Worm (Caenorhabditis elegans) whole organism, L1 larva: Measurements from ENCODE around the gene tpp-2.

Experiments used
- C04F5.9 ChIP-seq: sonication (generic microtip); optimal IDR thresholded peaks from 2 replicates; lab custom pipeline; 2016; ENCODE audit warnings: missing genetic modification characterization, missing compliant biosample characterization
- C16A3.4 ChIP-seq: fragments of 150-350 bp; optimal IDR thresholded peaks from 2 replicates; lab custom pipeline; 2014; ENCODE audit warnings: missing biosample characterization, missing genetic modification characterization
- C34B4.2 ChIP-seq: sonication (generic microtip); optimal IDR thresholded peaks from 2 replicates; lab custom pipeline; 2017; ENCODE audit warnings: mild to moderate bottlenecking, missing genetic modification characterization, missing compliant biosample characterization
- Y116A8C.19 ChIP-seq: sonication (generic microtip); optimal IDR thresholded peaks from 2 replicates; lab custom pipeline; 2016; ENCODE audit warnings: missing compliant biosample characterization, missing genetic modification characterization, borderline replicate concordance
- blmp-1 ChIP-seq: fragments of 150-350 bp; optimal IDR thresholded peaks from 2 replicates; lab custom pipeline; 2014; ENCODE audit warnings: missing biosample characterization, missing genetic modification characterization
- ceh-63 ChIP-seq: fragments of 200-800 bp; sonication (Bioruptor generic); optimal IDR thresholded peaks from 2 replicates; lab custom pipeline; 2018; ENCODE audit warnings: mild to moderate bottlenecking, missing genetic modification characterization, missing compliant biosample characterization
- ceh-90 ChIP-seq: sonication (generic microtip); optimal IDR thresholded peaks from 2 replicates; lab custom pipeline; 2016; ENCODE audit warnings: missing genetic modification characterization, missing compliant biosample characterization
- efl-1 ChIP-seq, 4 experiments: fragments of 150-350 bp; optimal IDR thresholded peaks in 3 of 4; peaks in 1 of 4; 1 replicate in 1 of 4; 2 replicates in 3 of 4; lab custom pipeline; 2014; ENCODE audit warnings: missing biosample characterization in 2 of 4, missing genetic modification characterization in 2 of 4, missing genetic modification reagents in 2 of 4
- egl-13 ChIP-seq: sonication (generic microtip); optimal IDR thresholded peaks from 2 replicates; lab custom pipeline; 2016; ENCODE audit warnings: missing genotype, missing genetic modification reagents, missing genetic modification characterization, missing compliant biosample characterization
- elt-2 ChIP-seq: sonication (generic microtip); optimal IDR thresholded peaks from 2 replicates; lab custom pipeline; 2016; ENCODE audit warnings: missing genetic modification characterization, mild to moderate bottlenecking, inconsistent platforms, missing compliant biosample characterization, missing genetic modification reagents
- ets-5 ChIP-seq: fragments of 200-800 bp; sonication (Bioruptor generic); IDR thresholded peaks from 2 replicates; pipeline ENCODE4 v1.3.6; 2022; ENCODE audit warnings: missing genetic modification characterization, missing compliant biosample characterization
- fkh-8 ChIP-seq: sonication (generic microtip); optimal IDR thresholded peaks from 2 replicates; lab custom pipeline; 2016; ENCODE audit warnings: mild to moderate bottlenecking, missing genetic modification characterization, missing compliant biosample characterization
- grh-1 ChIP-seq: fragments of 200-800 bp; sonication (Bioruptor generic); IDR thresholded peaks from 2 replicates; pipeline ENCODE4 v1.3.6; 2022; ENCODE audit warnings: missing genetic modification reagents, missing genetic modification characterization, missing compliant biosample characterization
- hlh-4 ChIP-seq: sonication (generic microtip); optimal IDR thresholded peaks from 2 replicates; lab custom pipeline; 2016; ENCODE audit warnings: mild to moderate bottlenecking, missing genetic modification characterization, missing compliant biosample characterization
- isw-1 ChIP-seq: fragments of 200-800 bp; sonication (Bioruptor generic); IDR thresholded peaks from 2 replicates; pipeline ENCODE4 v1.3.6; 2022; ENCODE audit warnings: missing genetic modification characterization, missing compliant biosample characterization
- lin-13 ChIP-seq: fragments of 150-350 bp; optimal IDR thresholded peaks from 2 replicates; lab custom pipeline; 2014; ENCODE audit warnings: missing biosample characterization, missing genetic modification reagents, missing genetic modification characterization
- mdl-1 ChIP-seq, 2 experiments: fragments of 150-350 bp; optimal IDR thresholded peaks; 2 replicates each; lab custom pipeline; 2014 to 2017; ENCODE audit warnings: missing biosample characterization in 2 of 2, missing genetic modification characterization in 2 of 2, inconsistent platforms in 1 of 2
- mef-2 ChIP-seq: fragments of 150-350 bp; optimal IDR thresholded peaks from 2 replicates; lab custom pipeline; 2014; ENCODE audit warnings: missing biosample characterization, missing genetic modification characterization
- mep-1 ChIP-seq: fragments of 150-350 bp; optimal IDR thresholded peaks from 2 replicates; lab custom pipeline; 2014; ENCODE audit warnings: missing biosample characterization, missing genetic modification characterization
- nhr-12 ChIP-seq: sonication (generic microtip); optimal IDR thresholded peaks from 2 replicates; lab custom pipeline; 2017; ENCODE audit warnings: missing biosample characterization, missing genetic modification characterization
- nhr-20 ChIP-seq: sonication (generic microtip); optimal IDR thresholded peaks from 2 replicates; lab custom pipeline; 2016; ENCODE audit warnings: mild to moderate bottlenecking, missing genetic modification characterization, missing compliant biosample characterization
- nhr-28 ChIP-seq: fragments of 150-350 bp; optimal IDR thresholded peaks from 2 replicates; lab custom pipeline; 2014; ENCODE audit warnings: missing biosample characterization, missing genetic modification characterization
- nhr-85 ChIP-seq: sonication (generic microtip); peaks from one replicate; lab custom pipeline; 2016; ENCODE audit warnings: missing genetic modification characterization, inconsistent platforms, missing compliant biosample characterization
- pax-3 ChIP-seq: fragments of 200-800 bp; sonication (Bioruptor generic); optimal IDR thresholded peaks from 2 replicates; lab custom pipeline; 2018; ENCODE audit warnings: mild to moderate bottlenecking, missing genetic modification characterization, moderate library complexity, missing compliant biosample characterization
- snpc-4 ChIP-seq: fragments of 150-350 bp; optimal IDR thresholded peaks from 2 replicates; lab custom pipeline; 2014; ENCODE audit warnings: missing biosample characterization, missing genetic modification characterization
- swsn-7 ChIP-seq: sonication (generic microtip); optimal IDR thresholded peaks from 2 replicates; lab custom pipeline; 2016; ENCODE audit warnings: missing genetic modification characterization, missing compliant biosample characterization
- tbx-2 ChIP-seq: sonication (generic microtip); optimal IDR thresholded peaks from 2 replicates; lab custom pipeline; 2016; ENCODE audit warnings: missing genetic modification characterization, missing compliant biosample characterization
- unc-130 ChIP-seq: fragments of 150-350 bp; optimal IDR thresholded peaks from 2 replicates; lab custom pipeline; 2017; ENCODE audit warnings: missing biosample characterization, missing genetic modification characterization, inconsistent platforms
- unc-62 ChIP-seq: fragments of 150-350 bp; optimal IDR thresholded peaks from 2 replicates; lab custom pipeline; 2014; ENCODE audit warnings: missing biosample characterization, missing genetic modification reagents, missing genetic modification characterization
- unc-98 ChIP-seq: fragments of 200-800 bp; sonication (Bioruptor generic); IDR thresholded peaks from 2 replicates; pipeline ENCODE4 v1.3.6; 2022; ENCODE audit warnings: missing genetic modification characterization, missing compliant biosample characterization
- zag-1 ChIP-seq: fragments of 150-350 bp; optimal IDR thresholded peaks from 2 replicates; lab custom pipeline; 2014; ENCODE audit warnings: missing biosample characterization, missing genetic modification characterization
- ztf-4 ChIP-seq: fragments of 150-350 bp; optimal IDR thresholded peaks from 2 replicates; lab custom pipeline; 2014; ENCODE audit warnings: missing biosample characterization, missing genetic modification characterization

tpp-2 gene

ce11 chrII:6045048-6045447 lies 52.3 kb downstream of the tpp-2 start, which contains the start of gene R12C12.5:
R12C12.5 (minus strand) TSS chrII:6045148.
- TF ChIP-seq snpc-4 (tag; lab: Kevin White, UChicago) = no peak
- no peak for TF ChIP-seq egl-13 (tag; lab: Kevin White, UChicago)
- no peak for TF ChIP-seq C16A3.4
- TF ChIP-seq pax-3 (tag; lab: Kevin White, UChicago) = no peak
- TF ChIP-seq nhr-85 (tag; lab: Kevin White, UChicago) = no peak
- TF ChIP-seq ets-5 (GFP tag; lab: Robert Waterston, UW) = no peak
- no peak for TF ChIP-seq unc-62
- no peak for TF ChIP-seq zag-1 (tag; lab: Kevin White, UChicago)
- no peak for TF ChIP-seq nhr-28 (tag; lab: Kevin White, UChicago)
- TF ChIP-seq C04F5.9 (tag; lab: Kevin White, UChicago) = no peak
- no peak for TF ChIP-seq unc-130 (tag; lab: Kevin White, UChicago)
- TF ChIP-seq elt-2 = no peak
- TF ChIP-seq fkh-8 (tag; lab: Kevin White, UChicago) = no peak
- TF ChIP-seq C34B4.2 (tag; lab: Kevin White, UChicago) = no peak
- no peak for TF ChIP-seq nhr-20 (tag; lab: Kevin White, UChicago)
- no peak for TF ChIP-seq isw-1
- TF ChIP-seq blmp-1 (tag; lab: Kevin White, UChicago) = no peak

DNA sequence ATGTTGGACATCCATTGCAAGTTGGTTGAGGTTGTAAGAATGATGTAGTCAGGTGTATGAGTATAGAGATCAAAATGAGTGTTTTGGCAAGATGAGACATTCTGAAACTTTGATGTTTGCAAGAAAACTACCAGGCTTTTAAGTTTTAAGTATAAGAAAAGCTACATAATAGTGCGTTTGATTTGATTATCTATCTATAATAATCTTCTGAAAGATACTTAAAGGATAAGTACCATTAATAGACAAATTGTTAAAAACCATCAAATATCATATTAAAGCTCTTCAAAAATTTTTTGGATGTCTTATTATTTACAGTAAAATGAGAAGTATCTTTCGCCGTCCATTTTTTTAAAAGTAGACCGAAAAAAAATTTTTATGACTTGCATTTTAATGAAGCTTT lies 54.2 kb downstream of the tpp-2 start, which contains the start of gene R12C12.10:
Gene R12C12.10 (minus strand): TSS at position 101 of the 400 bp plus-strand sequence.
- no peak for TF ChIP-seq mdl-1 (tag; optimal IDR thresholded peaks at IDR 0.05; lab: Kevin White, UChicago)
- TF ChIP-seq mef-2 = no peak
- TF ChIP-seq hlh-4 (tag; lab: Kevin White, UChicago) = no peak
- TF ChIP-seq ztf-4 = no peak
- TF ChIP-seq Y116A8C.19 (tag; lab: Kevin White, UChicago) = no peak
- TF ChIP-seq swsn-7 = no peak
- TF ChIP-seq efl-1 (optimal IDR thresholded peaks at IDR 0.05; lab: Kevin White, UChicago) = no peak
- TF ChIP-seq efl-1 (GFP tag; optimal IDR thresholded peaks at IDR 0.05 in 1 of 2; lab: Kevin White, UChicago) = no peak
- TF ChIP-seq nhr-12 (tag; lab: Kevin White, UChicago) = no peak
- TF ChIP-seq tbx-2 (tag; lab: Kevin White, UChicago) = no peak
- no peak for TF ChIP-seq ceh-63 (GFP tag; lab: Kevin White, UChicago)
- TF ChIP-seq lin-13 (GFP tag; lab: Kevin White, UChicago) = no peak
- TF ChIP-seq nhr-20 (tag; lab: Kevin White, UChicago) = no peak
- no peak for TF ChIP-seq ceh-90 (tag; lab: Kevin White, UChicago)
- no peak for TF ChIP-seq mep-1 (tag; lab: Kevin White, UChicago)
- TF ChIP-seq unc-98 = no peak
- no peak for TF ChIP-seq grh-1 (GFP tag; lab: Robert Waterston, UW)
